Fruit fly (Drosophila melanogaster) whole organism, pupa: ENCODE measurements around the gene Rift.
A peak's percentile ranks its signal among the peaks of the same experiment; 100 is the strongest.

ENCODE experiments used
- CG13204 ChIP-seq: fragments of 200-800 bp; sonication (Bioruptor generic); optimal IDR thresholded peaks from 2 replicates; lab custom pipeline; 2018; ENCODE audit warnings: missing biosample characterization, mild to moderate bottlenecking, missing genetic modification characterization, moderate library complexity
- CG34367 ChIP-seq: fragments of 200-800 bp; sonication (Bioruptor generic); optimal IDR thresholded peaks from 2 replicates; lab custom pipeline; 2018; ENCODE audit warnings: missing biosample characterization, mild to moderate bottlenecking, missing genetic modification characterization
- CG4496 ChIP-seq: fragments of 200-800 bp; sonication (Bioruptor generic); IDR thresholded peaks from 3 replicates; pipeline ENCODE4 v1.3.6; 2022; ENCODE audit warnings: missing biosample characterization, missing genetic modification characterization
- D1 ChIP-seq: fragments of 200-800 bp; sonication (Bioruptor generic); optimal IDR thresholded peaks from 2 replicates; lab custom pipeline; 2018; ENCODE audit warnings: missing biosample characterization, mild to moderate bottlenecking, missing genetic modification characterization, moderate library complexity
- Pif1B ChIP-seq: fragments of 200-800 bp; sonication (Bioruptor generic); optimal IDR thresholded peaks from 3 replicates; lab custom pipeline; 2016; ENCODE audit warnings: missing biosample characterization, missing genetic modification characterization
- rn ChIP-seq: fragments of 200-800 bp; sonication (Bioruptor generic); IDR thresholded peaks from 2 replicates; pipeline ENCODE4 v1.3.6; 2022; ENCODE audit warnings: missing biosample characterization, missing genetic modification characterization

DNA sequence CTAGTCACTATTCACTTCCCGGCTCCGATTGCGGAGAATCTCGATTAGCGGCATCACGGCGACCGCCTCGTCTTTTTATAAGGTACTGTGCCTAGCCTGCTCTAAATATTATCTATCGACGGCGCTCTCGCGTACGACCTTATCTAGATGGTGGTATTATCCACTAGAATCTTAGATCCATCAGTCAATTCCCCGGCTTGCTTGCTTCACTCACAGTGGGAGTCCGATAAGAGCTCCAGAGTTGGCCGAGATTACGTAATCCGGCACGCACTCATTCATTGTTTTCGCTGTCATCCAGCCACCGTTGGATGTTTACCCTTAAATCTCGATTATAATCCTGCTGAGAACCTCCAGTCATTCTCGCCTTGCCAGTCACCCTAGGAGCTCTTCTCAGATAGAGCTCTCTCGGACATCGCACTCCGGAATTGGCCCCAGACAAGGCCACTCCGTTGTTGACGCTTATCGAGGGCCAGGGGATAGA is 48.4 kb downstream of the Rift start, which contains the start of gene Smvt:
- TF ChIP-seq CG34367 (tag; lab: Kevin White, UChicago) (no peak), Pif1B (GFP tag; lab: Kevin White, UChicago) (no peak), CG13204 (GFP tag; lab: Kevin White, UChicago) (no peak), rn (GFP tag; lab: Robert Waterston, UW) (no peak), D1 (tag; lab: Kevin White, UChicago) (no peak), CG4496 (GFP tag; lab: Robert Waterston, UW) (0 out of 3 replicates have a peak, but pooled peaks have one; percentile 29)
